Worm (Caenorhabditis elegans) whole organism, late embryonic: ENCODE measurements around the gene F59B2.8.
"Not testable (repeated sequence)": the region's sequence is repeated elsewhere in the genome, so short reads cannot be mapped to it uniquely, and the experiment has no call there.

Experiments
- K09A11.1 ChIP-seq: sonication (generic microtip); optimal IDR thresholded peaks from 2 replicates; lab custom pipeline; 2017; ENCODE audit warnings: antibody characterized with exemption, mild to moderate bottlenecking, missing genetic modification characterization, missing compliant biosample characterization; ENCODE audit not compliant: insufficient read depth
- T23F11.4 ChIP-seq: fragments of 200-800 bp; sonication (Bioruptor generic); optimal IDR thresholded peaks from 2 replicates; lab custom pipeline; 2018; ENCODE audit warnings: mild to moderate bottlenecking, missing genetic modification characterization, missing compliant biosample characterization
- ceh-18 ChIP-seq: sonication (generic microtip); optimal IDR thresholded peaks from 2 replicates; lab custom pipeline; 2016; ENCODE audit warnings: missing genetic modification characterization, missing compliant biosample characterization
- ceh-24 ChIP-seq: sonication (generic microtip); optimal IDR thresholded peaks from 2 replicates; lab custom pipeline; 2016; ENCODE audit warnings: mild to moderate bottlenecking, missing genetic modification characterization, missing compliant biosample characterization
- ceh-31 ChIP-seq: sonication (generic microtip); optimal IDR thresholded peaks from 2 replicates; lab custom pipeline; 2016; ENCODE audit warnings: missing genetic modification characterization, missing compliant biosample characterization
- ceh-34 ChIP-seq: sonication (generic microtip); optimal IDR thresholded peaks from 2 replicates; lab custom pipeline; 2016; ENCODE audit warnings: mild to moderate bottlenecking, missing genetic modification characterization, missing compliant biosample characterization
- ceh-45 ChIP-seq: fragments of 200-800 bp; sonication (Bioruptor generic); IDR thresholded peaks from 2 replicates; pipeline ENCODE4 v1.3.6; 2022; ENCODE audit warnings: missing genetic modification reagents, missing genetic modification characterization, missing compliant biosample characterization
- ceh-48 ChIP-seq: sonication (generic microtip); optimal IDR thresholded peaks from 2 replicates; lab custom pipeline; 2016; ENCODE audit warnings: missing genetic modification characterization, inconsistent platforms, missing compliant biosample characterization
- ceh-6 ChIP-seq: fragments of 200-800 bp; sonication (Bioruptor generic); optimal IDR thresholded peaks from 2 replicates; lab custom pipeline; 2018; ENCODE audit warnings: mild to moderate bottlenecking, missing genetic modification characterization, missing compliant biosample characterization
- ceh-9 ChIP-seq: sonication (generic microtip); optimal IDR thresholded peaks from 2 replicates; lab custom pipeline; 2016; ENCODE audit warnings: mild to moderate bottlenecking, missing genetic modification characterization, inconsistent platforms, missing compliant biosample characterization
- che-1 ChIP-seq: sonication (generic microtip); optimal IDR thresholded peaks from 2 replicates; lab custom pipeline; 2016; ENCODE audit warnings: mild to moderate bottlenecking, missing genetic modification characterization, missing compliant biosample characterization
- dve-1 ChIP-seq: sonication (generic microtip); optimal IDR thresholded peaks from 2 replicates; lab custom pipeline; 2017; ENCODE audit warnings: antibody characterized with exemption, mild to moderate bottlenecking, missing genetic modification characterization, missing compliant biosample characterization
- elt-2 ChIP-seq: sonication (generic microtip); optimal IDR thresholded peaks from 2 replicates; lab custom pipeline; 2016; ENCODE audit warnings: missing genetic modification reagents, missing genetic modification characterization, missing compliant biosample characterization
- elt-4 ChIP-seq: sonication (generic microtip); optimal IDR thresholded peaks from 2 replicates; lab custom pipeline; 2016; ENCODE audit warnings: missing genetic modification characterization, missing compliant biosample characterization
- eyg-1 ChIP-seq: sonication (generic microtip); optimal IDR thresholded peaks from 2 replicates; lab custom pipeline; 2016; ENCODE audit warnings: missing genotype, missing genetic modification characterization, missing compliant biosample characterization
- fax-1 ChIP-seq: sonication (generic microtip); optimal IDR thresholded peaks from 2 replicates; lab custom pipeline; 2016; ENCODE audit warnings: missing genotype, missing genetic modification characterization, missing compliant biosample characterization
- fkh-6 ChIP-seq: sonication (generic microtip); optimal IDR thresholded peaks from 2 replicates; lab custom pipeline; 2016; ENCODE audit warnings: missing genetic modification characterization, missing compliant biosample characterization
- hlh-15 ChIP-seq: sonication (generic microtip); optimal IDR thresholded peaks from 2 replicates; lab custom pipeline; 2016; ENCODE audit warnings: missing genetic modification characterization, missing compliant biosample characterization
- hlh-30 ChIP-seq: sonication (generic microtip); optimal IDR thresholded peaks from 2 replicates; lab custom pipeline; 2017; ENCODE audit warnings: antibody characterized with exemption, missing genetic modification characterization, missing compliant biosample characterization; ENCODE audit not compliant: insufficient read depth
- hlh-6 ChIP-seq: sonication (generic microtip); optimal IDR thresholded peaks from 2 replicates; lab custom pipeline; 2016; ENCODE audit warnings: missing genotype, missing genetic modification characterization, missing compliant biosample characterization
- hlh-8 ChIP-seq: sonication (generic microtip); optimal IDR thresholded peaks from 2 replicates; lab custom pipeline; 2016; ENCODE audit warnings: missing genotype, missing genetic modification characterization, missing compliant biosample characterization
- lim-6 ChIP-seq: sonication (generic microtip); optimal IDR thresholded peaks from 2 replicates; lab custom pipeline; 2016; ENCODE audit warnings: missing genetic modification characterization, missing compliant biosample characterization
- mec-3 ChIP-seq: sonication (generic microtip); optimal IDR thresholded peaks from 2 replicates; lab custom pipeline; 2016; ENCODE audit warnings: borderline replicate concordance, missing genetic modification characterization, missing compliant biosample characterization
- pag-3 ChIP-seq: sonication (generic microtip); optimal IDR thresholded peaks from 2 replicates; lab custom pipeline; 2016; ENCODE audit warnings: missing compliant biosample characterization, missing genetic modification characterization, borderline replicate concordance
- pat-9 ChIP-seq: fragments of 200-800 bp; sonication (Bioruptor generic); optimal IDR thresholded peaks from 2 replicates; lab custom pipeline; 2018; ENCODE audit warnings: mild to moderate bottlenecking, missing genetic modification characterization, moderate library complexity, missing compliant biosample characterization
- pha-2 ChIP-seq: sonication (generic microtip); optimal IDR thresholded peaks from 2 replicates; lab custom pipeline; 2017; ENCODE audit warnings: mild to moderate bottlenecking, missing genetic modification characterization, missing compliant biosample characterization
- pha-4 ChIP-seq: fragments of 150-350 bp; optimal IDR thresholded peaks from 2 replicates; lab custom pipeline; 2018; ENCODE audit warnings: missing biosample characterization, missing genetic modification reagents, missing genetic modification characterization
- pros-1 ChIP-seq: fragments of 150-350 bp; optimal IDR thresholded peaks from 2 replicates; lab custom pipeline; 2014; ENCODE audit warnings: missing biosample characterization, missing genetic modification reagents, missing genetic modification characterization
- sdc-2 ChIP-seq: sonication (generic microtip); optimal IDR thresholded peaks from 2 replicates; lab custom pipeline; 2016; ENCODE audit warnings: missing genotype, missing genetic modification characterization, missing compliant biosample characterization
- sox-4 ChIP-seq: sonication (generic microtip); optimal IDR thresholded peaks from 2 replicates; lab custom pipeline; 2017; ENCODE audit warnings: mild to moderate bottlenecking, missing genetic modification characterization, inconsistent platforms, missing compliant biosample characterization
- tbx-2 ChIP-seq: sonication (generic microtip); optimal IDR thresholded peaks from 2 replicates; lab custom pipeline; 2016; ENCODE audit warnings: missing genetic modification characterization, missing compliant biosample characterization
- unc-3 ChIP-seq, 2 experiments: fragments of 200-800 bp in 1 of 2; sonication (Bioruptor generic) in 1 of 2; sonication (generic microtip) in 1 of 2; conservative IDR thresholded peaks in 1 of 2; optimal IDR thresholded peaks in 1 of 2; 2 replicates each; pipeline versions ENCODE4 v1.3.6 to Lab custom; 2016 to 2022; ENCODE audit warnings: missing compliant biosample characterization in 2 of 2, missing genetic modification characterization in 2 of 2, missing genetic modification reagents in 1 of 2
- ztf-16 ChIP-seq: sonication (generic microtip); optimal IDR thresholded peaks from 2 replicates; lab custom pipeline; 2017; ENCODE audit warnings: missing genetic modification characterization, missing compliant biosample characterization

Gene F59B2.8

DNA sequence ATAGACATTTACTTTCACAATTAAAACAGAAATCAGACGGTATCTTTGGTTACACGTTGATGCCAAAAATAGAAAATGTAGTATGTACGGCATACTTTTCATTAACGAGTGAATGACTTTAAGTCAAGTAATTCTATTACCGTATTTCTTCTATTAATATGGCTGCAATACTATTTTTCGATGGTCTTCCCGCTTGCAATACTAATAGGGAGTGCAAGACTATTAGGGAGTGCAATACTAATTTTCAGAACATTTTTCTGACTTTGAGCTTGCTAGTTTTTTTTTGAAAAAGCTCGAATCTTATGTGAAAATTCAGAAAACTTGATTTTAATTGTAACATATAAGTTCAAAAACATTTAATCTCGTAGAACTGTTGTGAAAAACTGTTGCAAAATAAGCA is 20.2 kb downstream of the F59B2.8 start, which contains the start of gene R08D7.7:
Gene R08D7.7 (plus strand): TSS at position 301 of the 400 bp plus-strand sequence.
- TF ChIP-seq elt-4 (tag; lab: Kevin White, UChicago); pros-1; che-1 (tag; lab: Kevin White, UChicago): not testable (repeated sequence)
- TF ChIP-seq, all 69 proteins: peak for 0; not testable (repeated sequence) for 69

DNA sequence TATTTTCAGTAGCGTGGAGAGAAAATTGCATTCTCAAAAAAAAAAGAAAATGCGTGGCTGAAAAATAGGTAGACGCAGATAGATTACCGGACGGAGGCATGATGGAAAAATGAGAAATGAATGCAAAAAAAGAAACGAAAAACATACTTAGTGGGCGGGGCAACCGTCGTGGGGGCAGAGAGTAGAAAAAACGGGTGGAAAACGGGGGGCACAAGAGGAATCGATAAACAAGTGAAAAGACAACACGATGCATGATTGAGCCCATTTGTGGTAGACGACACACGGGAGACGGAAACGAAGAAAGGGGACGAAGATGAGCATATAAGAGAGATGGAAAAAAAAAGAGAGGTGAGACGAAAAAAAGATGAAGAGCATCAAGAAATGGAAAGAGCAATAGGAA is 21.5 kb downstream of the F59B2.8 start:
- no peak for TF ChIP-seq ceh-24
- TF ChIP-seq tbx-2 (tag; lab: Kevin White, UChicago): no peak

DNA sequence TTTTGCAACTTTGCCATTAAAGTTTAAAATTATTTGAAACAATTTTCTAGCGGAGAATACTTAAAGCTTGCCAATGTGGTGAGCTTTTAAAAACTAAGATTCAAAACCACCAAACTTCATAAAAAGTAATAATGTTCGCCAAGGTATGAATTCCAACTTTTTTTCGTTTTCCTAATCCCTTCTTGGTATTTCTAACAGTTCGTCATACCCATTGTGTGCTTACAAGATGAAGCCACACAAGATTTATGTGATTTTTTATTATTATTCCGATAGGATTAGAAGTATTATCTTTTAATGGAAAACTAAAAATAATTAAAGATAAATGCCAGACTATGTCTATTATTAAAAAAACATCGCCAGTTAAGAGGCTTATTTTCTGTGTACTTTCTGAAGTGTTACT is 21.9 kb downstream of the F59B2.8 start:
- no peak for TF ChIP-seq pha-2 (tag; lab: Kevin White, UChicago)
- TF ChIP-seq mec-3: no peak
- no peak for TF ChIP-seq unc-3 (GFP tag; conservative IDR thresholded peaks at IDR 0.05; lab: Robert Waterston, UW)
- no peak for TF ChIP-seq unc-3 (tag; optimal IDR thresholded peaks at IDR 0.05; lab: Kevin White, UChicago)
- TF ChIP-seq sox-4 (tag; lab: Kevin White, UChicago): no peak
- TF ChIP-seq ceh-18 (tag; lab: Kevin White, UChicago): no peak
- no peak for TF ChIP-seq T23F11.4
- TF ChIP-seq pag-3 (tag; lab: Kevin White, UChicago): no peak
- TF ChIP-seq sdc-2: no peak
- no peak for TF ChIP-seq ceh-24
- no peak for TF ChIP-seq elt-2 (tag; lab: Kevin White, UChicago)
- TF ChIP-seq ceh-48: no peak
- TF ChIP-seq fkh-6 (tag; lab: Kevin White, UChicago): no peak
- no peak for TF ChIP-seq K09A11.1
- no peak for TF ChIP-seq pha-4 (tag; lab: Kevin White, UChicago)

DNA sequence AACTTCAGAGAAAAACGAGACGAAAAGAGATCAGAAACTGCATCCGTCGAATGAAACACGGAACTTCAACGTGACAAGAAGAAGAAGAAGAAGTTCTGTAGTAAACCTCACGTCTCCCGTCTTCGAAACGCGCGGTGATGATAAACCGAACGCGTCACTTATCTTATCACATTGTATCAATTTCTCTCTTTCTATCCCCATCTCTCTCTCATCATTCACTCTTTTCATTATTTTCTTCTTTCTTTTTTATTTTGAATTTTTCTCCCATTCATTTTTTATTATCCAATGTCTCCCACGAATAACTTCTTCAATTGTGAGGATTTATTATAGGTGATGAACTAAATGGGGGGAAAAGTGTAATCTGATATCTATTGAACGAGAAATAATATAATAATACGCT is 23.1 kb downstream of the F59B2.8 start:
- peak; percentile 32 for TF ChIP-seq elt-2 (tag; lab: Kevin White, UChicago)
- TF ChIP-seq ceh-34 (tag; lab: Kevin White, UChicago): peak; percentile 25
- no peak for TF ChIP-seq ceh-6 (GFP tag; lab: Kevin White, UChicago)
- TF ChIP-seq fax-1 (tag; lab: Kevin White, UChicago): no peak
- no peak for TF ChIP-seq hlh-8 (tag; lab: Kevin White, UChicago)
- no peak for TF ChIP-seq lim-6 (tag; lab: Kevin White, UChicago)
- no peak for TF ChIP-seq eyg-1 (tag; lab: Kevin White, UChicago)

DNA sequence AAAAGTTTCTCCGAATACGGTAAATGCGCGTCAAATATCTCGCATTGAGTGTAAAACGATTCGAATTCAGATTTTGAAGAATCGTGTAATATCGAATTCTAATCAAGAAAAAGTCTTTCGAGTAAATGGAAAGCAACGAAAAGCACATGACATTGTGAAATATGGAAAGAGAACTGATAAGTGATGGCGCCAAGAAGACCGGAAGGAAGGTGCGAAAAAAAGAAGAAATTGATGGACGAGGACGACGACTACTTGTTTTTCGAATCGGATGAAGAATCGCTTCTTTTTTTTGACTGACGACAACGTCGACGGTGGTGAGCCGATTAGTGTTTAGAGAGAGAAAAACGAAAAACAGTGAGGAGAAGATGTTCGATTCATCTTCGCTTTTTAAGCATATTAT is 24.0 kb downstream of the F59B2.8 start:
- TF ChIP-seq hlh-6 (tag; lab: Kevin White, UChicago) (no peak), hlh-30 (tag; lab: Kevin White, UChicago) (no peak), T23F11.4 (no peak)
- TF ChIP-seq, all 69 proteins: peak for 0

DNA sequence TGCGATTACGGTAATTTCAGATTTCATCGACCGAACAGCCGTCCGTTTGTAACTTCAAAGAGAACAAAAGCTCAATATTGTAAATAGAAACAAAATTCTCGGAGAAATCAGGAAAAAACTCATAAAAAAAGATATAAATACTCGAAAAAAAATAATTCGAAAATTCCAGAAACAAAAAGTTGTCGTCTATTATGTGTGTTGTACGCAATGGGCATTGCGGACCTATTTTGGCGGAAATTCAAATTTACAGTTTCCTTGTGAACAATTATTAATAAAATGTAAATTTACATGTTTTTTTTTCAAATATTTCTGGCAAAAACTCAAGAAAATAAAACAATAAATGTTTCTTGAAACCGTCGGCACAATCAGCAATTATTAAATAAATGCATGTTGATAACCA is 24.5 kb downstream of the F59B2.8 start:
- TF ChIP-seq ceh-18 (tag; lab: Kevin White, UChicago): no peak
- no peak for TF ChIP-seq hlh-15 (tag; lab: Kevin White, UChicago)
- no peak for TF ChIP-seq pat-9 (tag; lab: Kevin White, UChicago)
- TF ChIP-seq ztf-16 (tag; lab: Kevin White, UChicago): no peak
- TF ChIP-seq ceh-31: no peak
- TF ChIP-seq ceh-45 (GFP tag; lab: Robert Waterston, UW): no peak
- TF ChIP-seq dve-1 (tag; lab: Kevin White, UChicago): no peak
- no peak for TF ChIP-seq ceh-9 (tag; lab: Kevin White, UChicago)
